Fruit fly (Drosophila melanogaster): ENCODE results near the gene SdhD.

SdhD gene

dm6 chr3R:23729066-23729465 lies 31.3 kb downstream of the SdhD start:
- no peak for TF ChIP-seq OdsH (GFP tag; optimal IDR thresholded peaks at IDR 0.05)
- peak; percentile 24 for TF ChIP-seq Hr83 (GFP tag; optimal IDR thresholded peaks at IDR 0.05; ENCODE audit: poor library complexity, severe bottlenecking)
- TF ChIP-seq tai (GFP tag; optimal IDR thresholded peaks at IDR 0.05), result no peak
- TF ChIP-seq Dfd (GFP tag; optimal IDR thresholded peaks at IDR 0.05), result no peak
- TF ChIP-seq CG32264 (GFP tag; optimal IDR thresholded peaks at IDR 0.05), result no peak
- TF ChIP-seq h (GFP tag; optimal IDR thresholded peaks at IDR 0.05), result no peak
- no peak for TF ChIP-seq jim (GFP tag; optimal IDR thresholded peaks at IDR 0.05)
- TF ChIP-seq lola (GFP tag; optimal IDR thresholded peaks at IDR 0.05), result no peak
- TF ChIP-seq dmrt93B (GFP tag; optimal IDR thresholded peaks at IDR 0.05), result no peak
- no peak for TF ChIP-seq CrebA (GFP tag; optimal IDR thresholded peaks at IDR 0.05; ENCODE audit: borderline replicate concordance)
- no peak for TF ChIP-seq Rel (GFP tag; optimal IDR thresholded peaks at IDR 0.05)
- no peak for TF ChIP-seq Rel (tag; optimal IDR thresholded peaks at IDR 0.05)
- TF ChIP-seq Hr78 (GFP tag; optimal IDR thresholded peaks at IDR 0.05), result no peak
- TF ChIP-seq N (GFP tag; optimal IDR thresholded peaks at IDR 0.05), result no peak
- TF ChIP-seq CG9705 (GFP tag; optimal IDR thresholded peaks at IDR 0.05), result no peak
- TF ChIP-seq pan (optimal IDR thresholded peaks at IDR 0.05), result no peak
- peak; percentile 15 for TF ChIP-seq rgr (GFP tag; optimal IDR thresholded peaks at IDR 0.05)
- no peak for TF ChIP-seq Jra (GFP tag; optimal IDR thresholded peaks at IDR 0.05)

dm6 chr3R:23728086-23728485 lies 32.3 kb downstream of the SdhD start:
- TF ChIP-seq dsf (GFP tag; optimal IDR thresholded peaks at IDR 0.05; ENCODE audit: borderline replicate concordance), result no peak
- peak; percentile 9 for TF ChIP-seq brk (GFP tag; optimal IDR thresholded peaks at IDR 0.05)
- TF ChIP-seq dmrt93B (GFP tag; optimal IDR thresholded peaks at IDR 0.05), result no peak
- no peak for TF ChIP-seq N (GFP tag; optimal IDR thresholded peaks at IDR 0.05)
- no peak for TF ChIP-seq CG32264 (GFP tag; optimal IDR thresholded peaks at IDR 0.05)
- no peak for TF ChIP-seq woc (GFP tag; optimal IDR thresholded peaks at IDR 0.05)
- TF ChIP-seq foxo (GFP tag; optimal IDR thresholded peaks at IDR 0.05), result no peak
- no peak for TF ChIP-seq Rel (GFP tag; optimal IDR thresholded peaks at IDR 0.05)
- TF ChIP-seq Rel (tag; optimal IDR thresholded peaks at IDR 0.05), result no peak
- TF ChIP-seq Vsx2 (GFP tag; optimal IDR thresholded peaks at IDR 0.05; ENCODE audit: partially characterized antibody), result no peak
- peak; percentile 15 for TF ChIP-seq sage (GFP tag; optimal IDR thresholded peaks at IDR 0.05)
- no peak for TF ChIP-seq fru (GFP tag; optimal IDR thresholded peaks at IDR 0.05)
- no peak for TF ChIP-seq ey (GFP tag; optimal IDR thresholded peaks at IDR 0.05)
- TF ChIP-seq lola (GFP tag; optimal IDR thresholded peaks at IDR 0.05), result no peak

dm6 chr3R:23727657-23728056 lies 32.7 kb downstream of the SdhD start:
- TF ChIP-seq CrebA (GFP tag; optimal IDR thresholded peaks at IDR 0.05; ENCODE audit: borderline replicate concordance), result peak; percentile 23
- TF ChIP-seq Rel (GFP tag; optimal IDR thresholded peaks at IDR 0.05), result no peak
- no peak for TF ChIP-seq Rel (tag; optimal IDR thresholded peaks at IDR 0.05)

dm6 chr3R:23726740-23727139 lies 33.7 kb downstream of the SdhD start:
- TF ChIP-seq CG32264 (GFP tag; optimal IDR thresholded peaks at IDR 0.05) (peak; percentile 45), pan (optimal IDR thresholded peaks at IDR 0.05) (no peak), OdsH (GFP tag; optimal IDR thresholded peaks at IDR 0.05) (peak; percentile 83), Vsx2 (GFP tag; optimal IDR thresholded peaks at IDR 0.05; ENCODE audit: partially characterized antibody) (no peak), GATAd (GFP tag; optimal IDR thresholded peaks at IDR 0.05) (no peak), Rel (GFP tag; optimal IDR thresholded peaks at IDR 0.05) (peak; percentile 8), Rel (tag; optimal IDR thresholded peaks at IDR 0.05) (no peak), dl (GFP tag; optimal IDR thresholded peaks at IDR 0.05; ENCODE audit: insufficient read depth in 1 of 2, partially characterized antibody in 2 of 2) (no peak), jim (GFP tag; optimal IDR thresholded peaks at IDR 0.05) (no peak), tai (GFP tag; optimal IDR thresholded peaks at IDR 0.05) (no peak), dmrt93B (GFP tag; optimal IDR thresholded peaks at IDR 0.05) (peak; percentile 8), Mio (GFP tag; optimal IDR thresholded peaks at IDR 0.05) (no peak), Jra (GFP tag; optimal IDR thresholded peaks at IDR 0.05) (peak; percentile 19), dsf (GFP tag; optimal IDR thresholded peaks at IDR 0.05; ENCODE audit: borderline replicate concordance) (no peak), CrebA (GFP tag; optimal IDR thresholded peaks at IDR 0.05; ENCODE audit: borderline replicate concordance) (no peak), Dif (GFP tag; optimal IDR thresholded peaks at IDR 0.05; ENCODE audit: partially characterized antibody) (no peak), sage (GFP tag; optimal IDR thresholded peaks at IDR 0.05) (peak; percentile 48), Sp1 (GFP tag; optimal IDR thresholded peaks at IDR 0.05) (peak; percentile 57), usp (GFP tag; optimal IDR thresholded peaks at IDR 0.05) (no peak), brk (GFP tag; optimal IDR thresholded peaks at IDR 0.05) (peak; percentile 55), psq (GFP tag; optimal IDR thresholded peaks at IDR 0.05) (peak; percentile 58), Hr78 (GFP tag; optimal IDR thresholded peaks at IDR 0.05) (no peak), br (GFP tag; optimal IDR thresholded peaks at IDR 0.05) (peak; percentile 71), sv (GFP tag; optimal IDR thresholded peaks at IDR 0.05) (peak; percentile 85), Abd-B (GFP tag; optimal IDR thresholded peaks at IDR 0.05) (no peak), h (GFP tag; optimal IDR thresholded peaks at IDR 0.05) (peak; percentile 83), woc (GFP tag; optimal IDR thresholded peaks at IDR 0.05) (peak; percentile 26), Hnf4 (GFP tag; optimal IDR thresholded peaks at IDR 0.05) (peak; percentile 55), foxo (GFP tag; optimal IDR thresholded peaks at IDR 0.05) (peak in 1 of 2 experiments; percentile 82), CG9705 (GFP tag; optimal IDR thresholded peaks at IDR 0.05) (no peak), HLH106 (tag; optimal IDR thresholded peaks at IDR 0.05) (peak; percentile 54), Hr83 (GFP tag; optimal IDR thresholded peaks at IDR 0.05; ENCODE audit: poor library complexity, severe bottlenecking) (no peak), N (GFP tag; optimal IDR thresholded peaks at IDR 0.05) (no peak), Myc (optimal IDR thresholded peaks at IDR 0.05) (no peak), ey (GFP tag; optimal IDR thresholded peaks at IDR 0.05) (peak; percentile 68), fru (GFP tag; optimal IDR thresholded peaks at IDR 0.05) (peak; percentile 81), rgr (GFP tag; optimal IDR thresholded peaks at IDR 0.05) (peak; percentile 82), lola (GFP tag; optimal IDR thresholded peaks at IDR 0.05) (no peak), Dfd (GFP tag; optimal IDR thresholded peaks at IDR 0.05) (no peak)

Data from whole organism, wandering third instar larva.